Worm (Caenorhabditis elegans): ENCODE data around the gene F43D2.3.

Gene F43D2.3

DNA sequence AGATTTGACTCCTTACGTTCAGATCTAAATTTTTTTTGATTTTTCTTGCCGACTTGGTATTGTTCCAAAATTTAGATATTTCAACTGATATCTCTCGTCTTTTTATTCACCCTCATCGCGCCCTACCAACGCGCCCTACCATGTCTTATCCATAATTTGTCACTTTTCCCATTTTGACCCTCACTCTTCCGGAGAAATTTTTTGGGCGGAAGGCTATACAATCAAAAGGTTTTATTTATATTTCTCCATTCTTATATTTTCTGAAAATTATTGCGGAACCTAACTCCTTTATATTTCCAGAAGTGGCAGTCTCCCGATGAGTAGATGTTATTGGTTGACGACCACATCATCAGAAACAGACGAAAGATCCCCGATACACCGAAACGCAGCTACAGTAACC lies 10.9 kb upstream of the F43D2.3 start, which contains the start of gene hot-1:
Gene hot-1, plus strand, starts transcription at position 301 of the 400 bp plus-strand sequence.
- TF ChIP-seq F13C5.2 (tag; optimal IDR thresholded peaks at IDR 0.05) (no peak), B0310.2 (tag; optimal IDR thresholded peaks at IDR 0.05) (no peak), tra-4 (tag; optimal IDR thresholded peaks at IDR 0.05) (no peak), ets-7 (tag; optimal IDR thresholded peaks at IDR 0.05) (no peak), ceh-36 (tag; optimal IDR thresholded peaks at IDR 0.05) (no peak), flt-1 (GFP tag; IDR thresholded peaks at IDR 0.05) (no peak), hmbx-1 (tag; optimal IDR thresholded peaks at IDR 0.05) (no peak), aly-1 (tag; optimal IDR thresholded peaks at IDR 0.05) (no peak), tbx-11 (GFP tag; IDR thresholded peaks at IDR 0.05) (no peak), pes-1 (GFP tag; IDR thresholded peaks at IDR 0.05) (no peak), ceh-13 (GFP tag; optimal IDR thresholded peaks at IDR 0.05) (no peak), scrt-1 (GFP tag; IDR thresholded peaks at IDR 0.05) (no peak), hmg-4 (GFP tag; optimal IDR thresholded peaks at IDR 0.05) (no peak), hnd-1 (tag; optimal IDR thresholded peaks at IDR 0.05) (no peak), ama-1 (optimal IDR thresholded peaks at IDR 0.05) (no peak), tbx-37 (GFP tag; conservative IDR thresholded peaks at IDR 0.05) (no peak)

DNA sequence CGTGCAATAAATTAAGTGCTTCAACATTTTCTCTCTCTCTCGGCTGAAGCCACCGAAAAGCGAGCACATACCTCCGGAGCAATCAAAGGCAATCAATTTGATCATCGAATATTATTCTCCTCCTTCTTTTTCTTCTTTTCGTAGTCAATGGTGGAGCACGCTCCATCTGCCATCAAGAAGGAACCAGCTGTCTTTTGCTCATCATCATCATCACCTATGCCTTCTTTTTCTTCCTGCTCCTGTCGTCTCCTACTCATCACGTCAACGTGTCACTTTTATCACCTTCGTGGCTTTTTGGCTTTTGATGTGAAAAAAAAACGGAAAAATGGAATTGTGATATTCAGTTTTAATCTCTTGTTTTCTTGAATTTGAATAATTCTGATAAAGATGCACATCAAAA lies 6.0 kb upstream of the F43D2.3 start:
- TF ChIP-seq aly-1 (tag; optimal IDR thresholded peaks at IDR 0.05), result no peak
- no peak for TF ChIP-seq ets-7 (tag; optimal IDR thresholded peaks at IDR 0.05)
- TF ChIP-seq ama-1 (optimal IDR thresholded peaks at IDR 0.05), result no peak
- TF ChIP-seq F13C5.2 (tag; optimal IDR thresholded peaks at IDR 0.05), result no peak
- TF ChIP-seq pes-1 (GFP tag; IDR thresholded peaks at IDR 0.05), result no peak
- TF ChIP-seq scrt-1 (GFP tag; IDR thresholded peaks at IDR 0.05), result no peak
- no peak for TF ChIP-seq B0310.2 (tag; optimal IDR thresholded peaks at IDR 0.05)
- no peak for TF ChIP-seq hnd-1 (tag; optimal IDR thresholded peaks at IDR 0.05)
- no peak for TF ChIP-seq tra-4 (tag; optimal IDR thresholded peaks at IDR 0.05)
- no peak for TF ChIP-seq sea-1 (GFP tag; conservative IDR thresholded peaks at IDR 0.05)
- no peak for TF ChIP-seq ceh-36 (tag; optimal IDR thresholded peaks at IDR 0.05)
- no peak for TF ChIP-seq tbx-37 (GFP tag; conservative IDR thresholded peaks at IDR 0.05)
- no peak for TF ChIP-seq hmbx-1 (tag; optimal IDR thresholded peaks at IDR 0.05)
- no peak for TF ChIP-seq hmg-4 (GFP tag; optimal IDR thresholded peaks at IDR 0.05)
- TF ChIP-seq tbx-11 (GFP tag; IDR thresholded peaks at IDR 0.05), result no peak
- TF ChIP-seq ceh-13 (GFP tag; optimal IDR thresholded peaks at IDR 0.05), result no peak
- no peak for TF ChIP-seq flt-1 (GFP tag; IDR thresholded peaks at IDR 0.05)

- TF ChIP-seq ceh-36 (tag; optimal IDR thresholded peaks at IDR 0.05), result no peak
- no peak for TF ChIP-seq hmbx-1 (tag; optimal IDR thresholded peaks at IDR 0.05)
- no peak for TF ChIP-seq ama-1 (optimal IDR thresholded peaks at IDR 0.05)
- no peak for TF ChIP-seq flt-1 (GFP tag; IDR thresholded peaks at IDR 0.05)
- no peak for TF ChIP-seq scrt-1 (GFP tag; IDR thresholded peaks at IDR 0.05)
- TF ChIP-seq F13C5.2 (tag; optimal IDR thresholded peaks at IDR 0.05), result no peak
- TF ChIP-seq hmg-4 (GFP tag; optimal IDR thresholded peaks at IDR 0.05), result no peak
- no peak for TF ChIP-seq aly-1 (tag; optimal IDR thresholded peaks at IDR 0.05)
- TF ChIP-seq tra-4 (tag; optimal IDR thresholded peaks at IDR 0.05), result no peak
- TF ChIP-seq ets-7 (tag; optimal IDR thresholded peaks at IDR 0.05), result no peak
- TF ChIP-seq sea-1 (GFP tag; conservative IDR thresholded peaks at IDR 0.05), result no peak
- no peak for TF ChIP-seq ceh-13 (GFP tag; optimal IDR thresholded peaks at IDR 0.05)
- no peak for TF ChIP-seq pes-1 (GFP tag; IDR thresholded peaks at IDR 0.05)
- no peak for TF ChIP-seq B0310.2 (tag; optimal IDR thresholded peaks at IDR 0.05)
- no peak for TF ChIP-seq tbx-11 (GFP tag; IDR thresholded peaks at IDR 0.05)
- TF ChIP-seq tbx-37 (GFP tag; conservative IDR thresholded peaks at IDR 0.05), result no peak
Observed at ce11 chrV:14633319-14633718, 1.6 kb downstream of the F43D2.3 start.

DNA sequence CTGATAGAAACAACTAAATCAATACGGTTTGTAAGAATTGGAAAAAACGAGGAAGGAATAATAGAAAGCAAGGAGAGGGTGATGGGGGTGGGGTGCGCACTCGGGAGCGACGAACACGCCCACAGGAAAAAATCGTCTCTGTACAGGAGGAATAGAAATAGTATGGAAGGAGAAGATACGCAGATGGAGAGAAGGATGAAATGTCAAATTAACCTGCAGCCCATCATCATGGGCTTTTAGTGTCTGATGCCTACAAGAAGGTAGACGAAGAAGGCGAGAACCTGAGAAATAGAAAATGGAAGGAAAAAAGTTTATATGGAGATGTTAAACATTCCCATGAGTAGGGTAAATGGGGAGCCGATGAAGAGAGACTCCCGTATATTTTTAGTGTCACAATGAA lies 3.4 kb downstream of the F43D2.3 start, which contains the start of gene F43D2.6:
Gene F43D2.6, minus strand, starts transcription at position 62 of the 400 bp plus-strand sequence.
- TF ChIP-seq aly-1 (tag; optimal IDR thresholded peaks at IDR 0.05) (no peak), hmg-4 (GFP tag; optimal IDR thresholded peaks at IDR 0.05) (no peak), ets-7 (tag; optimal IDR thresholded peaks at IDR 0.05) (no peak), pes-1 (GFP tag; IDR thresholded peaks at IDR 0.05) (no peak), tbx-37 (GFP tag; conservative IDR thresholded peaks at IDR 0.05) (no peak), B0310.2 (tag; optimal IDR thresholded peaks at IDR 0.05) (no peak), F13C5.2 (tag; optimal IDR thresholded peaks at IDR 0.05) (no peak), hnd-1 (tag; optimal IDR thresholded peaks at IDR 0.05) (no peak), ama-1 (optimal IDR thresholded peaks at IDR 0.05) (no peak)

DNA sequence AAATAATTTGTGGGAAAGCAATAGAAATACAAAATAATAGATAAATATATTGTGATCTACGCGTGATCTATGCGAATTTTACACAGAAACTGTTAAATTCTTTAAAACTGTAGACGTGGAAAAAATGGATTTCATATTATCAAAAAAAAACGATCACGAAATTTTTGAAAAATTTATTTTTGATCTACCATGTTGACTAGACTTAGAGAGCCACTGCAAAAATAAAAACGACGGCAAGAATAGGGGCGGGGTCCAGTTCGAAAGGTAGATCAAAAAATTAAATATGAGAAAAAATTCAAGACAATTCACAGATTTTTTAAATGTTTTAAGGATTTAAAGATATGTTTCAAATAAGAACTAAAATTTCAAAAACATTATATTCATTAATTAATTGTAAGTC lies 6.4 kb downstream of the F43D2.3 start:
- TF ChIP-seq tra-4 (tag; optimal IDR thresholded peaks at IDR 0.05) (no peak), sea-1 (GFP tag; conservative IDR thresholded peaks at IDR 0.05) (no peak), ets-7 (tag; optimal IDR thresholded peaks at IDR 0.05) (no peak), B0310.2 (tag; optimal IDR thresholded peaks at IDR 0.05) (no peak), scrt-1 (GFP tag; IDR thresholded peaks at IDR 0.05) (no peak), pes-1 (GFP tag; IDR thresholded peaks at IDR 0.05) (no peak), hmg-4 (GFP tag; optimal IDR thresholded peaks at IDR 0.05) (no peak), tbx-11 (GFP tag; IDR thresholded peaks at IDR 0.05) (no peak), hmbx-1 (tag; optimal IDR thresholded peaks at IDR 0.05) (no peak), aly-1 (tag; optimal IDR thresholded peaks at IDR 0.05) (no peak), ceh-36 (tag; optimal IDR thresholded peaks at IDR 0.05) (no peak), ceh-13 (GFP tag; optimal IDR thresholded peaks at IDR 0.05) (no peak), F13C5.2 (tag; optimal IDR thresholded peaks at IDR 0.05) (no peak), flt-1 (GFP tag; IDR thresholded peaks at IDR 0.05) (no peak), ama-1 (optimal IDR thresholded peaks at IDR 0.05) (no peak), hnd-1 (tag; optimal IDR thresholded peaks at IDR 0.05) (no peak), tbx-37 (GFP tag; conservative IDR thresholded peaks at IDR 0.05) (no peak)

DNA sequence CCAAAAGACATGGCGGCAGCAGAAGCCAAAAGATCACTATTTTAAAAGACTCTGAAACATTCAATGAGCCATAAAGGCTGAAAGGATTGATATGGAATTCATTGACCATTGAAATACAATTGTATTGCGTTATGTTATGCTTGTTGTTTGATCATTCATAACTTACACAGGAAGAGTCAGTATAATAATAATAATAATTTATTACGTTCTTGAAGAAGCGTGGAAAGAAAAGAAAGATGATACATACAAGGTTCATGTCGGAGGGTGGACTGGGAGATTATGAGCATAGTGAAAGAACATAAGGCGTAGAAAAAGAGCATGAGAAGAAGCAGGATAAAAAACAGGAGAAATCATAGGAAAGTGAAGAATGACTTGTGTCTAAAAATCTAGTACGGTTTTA lies 8.4 kb downstream of the F43D2.3 start, which contains the start of gene F43D2.7:
Gene F43D2.7, minus strand, starts transcription at position 101 of the 400 bp plus-strand sequence.
- TF ChIP-seq ceh-36 (tag; optimal IDR thresholded peaks at IDR 0.05) (no peak), hnd-1 (tag; optimal IDR thresholded peaks at IDR 0.05) (no peak), tbx-11 (GFP tag; IDR thresholded peaks at IDR 0.05) (no peak), F13C5.2 (tag; optimal IDR thresholded peaks at IDR 0.05) (no peak), ets-7 (tag; optimal IDR thresholded peaks at IDR 0.05) (no peak), sea-1 (GFP tag; conservative IDR thresholded peaks at IDR 0.05) (no peak), B0310.2 (tag; optimal IDR thresholded peaks at IDR 0.05) (no peak), tra-4 (tag; optimal IDR thresholded peaks at IDR 0.05) (no peak), ceh-13 (GFP tag; optimal IDR thresholded peaks at IDR 0.05) (no peak), scrt-1 (GFP tag; IDR thresholded peaks at IDR 0.05) (no peak), hmbx-1 (tag; optimal IDR thresholded peaks at IDR 0.05) (no peak), ama-1 (optimal IDR thresholded peaks at IDR 0.05) (no peak), pes-1 (GFP tag; IDR thresholded peaks at IDR 0.05) (no peak), aly-1 (tag; optimal IDR thresholded peaks at IDR 0.05) (no peak), hmg-4 (GFP tag; optimal IDR thresholded peaks at IDR 0.05) (no peak), flt-1 (GFP tag; IDR thresholded peaks at IDR 0.05) (no peak), tbx-37 (GFP tag; conservative IDR thresholded peaks at IDR 0.05) (no peak)

All from whole organism, early embryonic.